Worm (Caenorhabditis elegans) whole organism, young adult: Measurements from ENCODE around the gene C08H9.16.

Experiments used
- B0019.2 ChIP-seq: fragments of 200-800 bp; sonication (Bioruptor generic); conservative IDR thresholded peaks from 2 replicates; pipeline ENCODE4 v1.3.6; 2022; ENCODE audit warnings: missing genetic modification reagents, missing genetic modification characterization, missing compliant biosample characterization
- B0035.1 ChIP-seq: sonication (generic microtip); optimal IDR thresholded peaks from 2 replicates; lab custom pipeline; 2016; ENCODE audit warnings: missing genetic modification characterization, mild to moderate bottlenecking, missing compliant biosample characterization, missing genotype, missing genetic modification reagents
- D2030.7 ChIP-seq: fragments of 200-800 bp; sonication (Bioruptor generic); IDR thresholded peaks from 2 replicates; pipeline ENCODE4 v1.3.6; 2022; ENCODE audit warnings: missing genetic modification reagents, missing genetic modification characterization, missing compliant biosample characterization
- F22D6.2 ChIP-seq: sonication (generic microtip); optimal IDR thresholded peaks from 2 replicates; lab custom pipeline; 2016; ENCODE audit warnings: mild to moderate bottlenecking, missing genetic modification characterization, missing compliant biosample characterization
- F52B5.7 ChIP-seq: sonication (generic microtip); optimal IDR thresholded peaks from 2 replicates; lab custom pipeline; 2016; ENCODE audit warnings: mild to moderate bottlenecking, missing genetic modification characterization, missing compliant biosample characterization
- K12H6.12 ChIP-seq: fragments of 200-800 bp; sonication (Bioruptor generic); optimal IDR thresholded peaks from 2 replicates; lab custom pipeline; 2018; ENCODE audit warnings: mild to moderate bottlenecking, missing genetic modification characterization, missing compliant biosample characterization
- T07F8.4 ChIP-seq: sonication (generic microtip); optimal IDR thresholded peaks from 2 replicates; lab custom pipeline; 2016; ENCODE audit warnings: mild to moderate bottlenecking, missing genetic modification characterization, moderate library complexity, missing compliant biosample characterization
- Y67H2A.10 ChIP-seq: fragments of 200-800 bp; sonication (Bioruptor generic); conservative IDR thresholded peaks from 2 replicates; pipeline ENCODE4 v1.3.6; 2022; ENCODE audit warnings: missing genetic modification reagents, missing genetic modification characterization, missing compliant biosample characterization
- Y79H2A.3 ChIP-seq: fragments of 200-800 bp; sonication (Bioruptor generic); conservative IDR thresholded peaks from 2 replicates; pipeline ENCODE4 v1.3.6; 2022; ENCODE audit warnings: missing genetic modification reagents, missing genetic modification characterization, missing compliant biosample characterization
- atf-7 ChIP-seq: sonication (generic microtip); optimal IDR thresholded peaks from 2 replicates; lab custom pipeline; 2017; ENCODE audit warnings: mild to moderate bottlenecking, missing genetic modification characterization, missing compliant biosample characterization
- attf-5 ChIP-seq: fragments of 200-800 bp; sonication (Bioruptor generic); optimal IDR thresholded peaks from 2 replicates; lab custom pipeline; 2018; ENCODE audit warnings: mild to moderate bottlenecking, missing genetic modification characterization, missing compliant biosample characterization
- attf-6 ChIP-seq: fragments of 200-800 bp; sonication (Bioruptor generic); IDR thresholded peaks from 2 replicates; pipeline ENCODE4 v1.3.6; 2022; ENCODE audit warnings: missing genetic modification reagents, missing genetic modification characterization, missing compliant biosample characterization
- bed-1 ChIP-seq: fragments of 200-800 bp; sonication (Bioruptor generic); IDR thresholded peaks from 2 replicates; pipeline ENCODE4 v1.3.6; 2022; ENCODE audit warnings: missing genetic modification reagents, missing genetic modification characterization, missing compliant biosample characterization
- bed-2 ChIP-seq: fragments of 200-800 bp; sonication (Bioruptor generic); IDR thresholded peaks from 2 replicates; pipeline ENCODE4 v1.3.6; 2022; ENCODE audit warnings: missing genetic modification reagents, missing genetic modification characterization, missing compliant biosample characterization
- cebp-1 ChIP-seq, 2 experiments: fragments of 200-800 bp in 1 of 2; sonication (Bioruptor generic) in 1 of 2; sonication (generic microtip) in 1 of 2; IDR thresholded peaks in 1 of 2; optimal IDR thresholded peaks in 1 of 2; 2 replicates each; pipeline versions ENCODE4 v1.3.6 to Lab custom; 2017 to 2022; ENCODE audit warnings: missing compliant biosample characterization in 2 of 2, missing genetic modification characterization in 2 of 2, mild to moderate bottlenecking in 1 of 2, missing genetic modification reagents in 1 of 2, moderate library complexity in 1 of 2
- cebp-2 ChIP-seq: fragments of 200-800 bp; sonication (Bioruptor generic); IDR thresholded peaks from 2 replicates; pipeline ENCODE4 v1.3.6; 2022; ENCODE audit warnings: missing genetic modification characterization, missing compliant biosample characterization
- ceh-100 ChIP-seq: fragments of 200-800 bp; sonication (Bioruptor generic); IDR thresholded peaks from 2 replicates; pipeline ENCODE4 v1.3.6; 2022; ENCODE audit warnings: missing genetic modification reagents, missing genetic modification characterization, missing compliant biosample characterization
- ceh-27 ChIP-seq: fragments of 200-800 bp; sonication (Bioruptor generic); optimal IDR thresholded peaks from 2 replicates; lab custom pipeline; 2018; ENCODE audit warnings: mild to moderate bottlenecking, missing genetic modification characterization, moderate library complexity, missing compliant biosample characterization
- ceh-91 ChIP-seq: fragments of 200-800 bp; sonication (Bioruptor generic); IDR thresholded peaks from 2 replicates; pipeline ENCODE4 v1.3.6; 2022; ENCODE audit warnings: missing genetic modification reagents, missing genetic modification characterization, missing compliant biosample characterization
- chd-7 ChIP-seq: sonication (generic microtip); optimal IDR thresholded peaks from 2 replicates; lab custom pipeline; 2016; ENCODE audit warnings: mild to moderate bottlenecking, missing genetic modification characterization, moderate library complexity, missing compliant biosample characterization
- die-1 ChIP-seq: sonication (generic microtip); optimal IDR thresholded peaks from 2 replicates; lab custom pipeline; 2016; ENCODE audit warnings: missing genotype, mild to moderate bottlenecking, missing genetic modification characterization, missing compliant biosample characterization
- dpff-1 ChIP-seq: sonication (generic microtip); optimal IDR thresholded peaks from 2 replicates; lab custom pipeline; 2017; ENCODE audit warnings: mild to moderate bottlenecking, missing genetic modification characterization, missing compliant biosample characterization
- dpl-1 ChIP-seq: fragments of 150-350 bp; optimal IDR thresholded peaks from 2 replicates; lab custom pipeline; 2014; ENCODE audit warnings: missing biosample characterization, missing genetic modification reagents, missing genetic modification characterization
- efl-1 ChIP-seq: fragments of 150-350 bp; optimal IDR thresholded peaks from 2 replicates; lab custom pipeline; 2014; ENCODE audit warnings: missing biosample characterization, missing genetic modification reagents, missing genetic modification characterization
- egrh-3 ChIP-seq: fragments of 200-800 bp; sonication (Bioruptor generic); IDR thresholded peaks from 2 replicates; pipeline ENCODE4 v1.3.6; 2022; ENCODE audit warnings: missing genetic modification reagents, missing genetic modification characterization, missing compliant biosample characterization
- fkh-3 ChIP-seq: sonication (generic microtip); optimal IDR thresholded peaks from 2 replicates; lab custom pipeline; 2016; ENCODE audit warnings: mild to moderate bottlenecking, missing genetic modification characterization, missing compliant biosample characterization
- hrde-1 ChIP-seq: sonication (generic microtip); optimal IDR thresholded peaks from 2 replicates; lab custom pipeline; 2016; ENCODE audit warnings: missing genetic modification characterization, mild to moderate bottlenecking, missing compliant biosample characterization, moderate library complexity, missing genotype, missing genetic modification reagents, borderline replicate concordance
- let-607 ChIP-seq, 2 experiments: fragments of 200-800 bp in 1 of 2; sonication (Bioruptor generic) in 1 of 2; sonication (generic microtip) in 1 of 2; optimal IDR thresholded peaks; 2 replicates each; lab custom pipeline; 2016 to 2018; ENCODE audit warnings: mild to moderate bottlenecking in 2 of 2, missing compliant biosample characterization in 2 of 2, missing genetic modification characterization in 2 of 2, moderate library complexity in 2 of 2, missing genotype in 1 of 2
- lin-26 ChIP-seq: fragments of 200-800 bp; sonication (Bioruptor generic); IDR thresholded peaks from 2 replicates; pipeline ENCODE4 v1.3.6; 2022; ENCODE audit warnings: missing genetic modification reagents, missing genetic modification characterization, missing compliant biosample characterization
- lin-35 ChIP-seq, 3 experiments: fragments of 150-350 bp in 2 of 3; sonication (generic microtip) in 1 of 3; optimal IDR thresholded peaks; 2 replicates each; lab custom pipeline; 2014 to 2018; ENCODE audit warnings: missing biosample characterization in 3 of 3, missing genetic modification characterization in 3 of 3, missing genetic modification reagents in 3 of 3
- lin-54 ChIP-seq: fragments of 200-800 bp; sonication (Bioruptor generic); optimal IDR thresholded peaks from 2 replicates; lab custom pipeline; 2018; ENCODE audit warnings: mild to moderate bottlenecking, missing genetic modification characterization, missing compliant biosample characterization
- lsl-1 ChIP-seq: fragments of 200-800 bp; sonication (Bioruptor generic); optimal IDR thresholded peaks from 2 replicates; lab custom pipeline; 2018; ENCODE audit warnings: mild to moderate bottlenecking, missing genetic modification characterization, moderate library complexity, missing compliant biosample characterization
- madf-10 ChIP-seq: sonication (generic microtip); optimal IDR thresholded peaks from 2 replicates; lab custom pipeline; 2016; ENCODE audit warnings: mild to moderate bottlenecking, missing genetic modification characterization, missing compliant biosample characterization
- madf-3 ChIP-seq: fragments of 200-800 bp; sonication (Bioruptor generic); IDR thresholded peaks from 2 replicates; pipeline ENCODE4 v1.3.6; 2022; ENCODE audit warnings: missing genetic modification reagents, missing genetic modification characterization, missing compliant biosample characterization
- madf-6 ChIP-seq: fragments of 200-800 bp; sonication (Bioruptor generic); IDR thresholded peaks from 2 replicates; pipeline ENCODE4 v1.3.6; 2022; ENCODE audit warnings: missing genetic modification reagents, missing genetic modification characterization, missing compliant biosample characterization
- madf-8 ChIP-seq: fragments of 200-800 bp; sonication (Bioruptor generic); conservative IDR thresholded peaks from 2 replicates; pipeline ENCODE4 v1.3.6; 2022; ENCODE audit warnings: missing genetic modification reagents, missing genetic modification characterization, missing compliant biosample characterization
- nfya-2 ChIP-seq: fragments of 200-800 bp; sonication (Bioruptor generic); IDR thresholded peaks from 2 replicates; pipeline ENCODE4 v1.3.6; 2022; ENCODE audit warnings: missing genetic modification reagents, missing genetic modification characterization, missing compliant biosample characterization
- nhr-27 ChIP-seq: fragments of 200-800 bp; sonication (Bioruptor generic); optimal IDR thresholded peaks from 2 replicates; lab custom pipeline; 2018; ENCODE audit warnings: mild to moderate bottlenecking, missing genetic modification characterization, moderate library complexity, missing compliant biosample characterization
- nhr-80 ChIP-seq: sonication (generic microtip); optimal IDR thresholded peaks from 2 replicates; lab custom pipeline; 2016; ENCODE audit warnings: missing genetic modification characterization, missing compliant biosample characterization
- nhr-90 ChIP-seq: sonication (generic microtip); optimal IDR thresholded peaks from 2 replicates; lab custom pipeline; 2016; ENCODE audit warnings: missing genotype, mild to moderate bottlenecking, missing genetic modification characterization, missing compliant biosample characterization
- pbrm-1 ChIP-seq: fragments of 200-800 bp; sonication (Bioruptor generic); IDR thresholded peaks from 2 replicates; pipeline ENCODE4 v1.3.6; 2022; ENCODE audit warnings: missing genetic modification reagents, missing genetic modification characterization, missing compliant biosample characterization
- repo-1 ChIP-seq: sonication (generic microtip); optimal IDR thresholded peaks from 2 replicates; lab custom pipeline; 2017; ENCODE audit warnings: mild to moderate bottlenecking, missing genetic modification characterization, missing compliant biosample characterization
- sdz-38 ChIP-seq: sonication (generic microtip); optimal IDR thresholded peaks from 2 replicates; lab custom pipeline; 2016; ENCODE audit warnings: missing genotype, missing genetic modification characterization, missing compliant biosample characterization
- sea-2 ChIP-seq: fragments of 200-800 bp; sonication (Bioruptor generic); IDR thresholded peaks from 2 replicates; pipeline ENCODE4 v1.3.6; 2022; ENCODE audit warnings: missing genetic modification characterization, missing compliant biosample characterization
- snpc-1.1 ChIP-seq: sonication (generic microtip); optimal IDR thresholded peaks from 2 replicates; lab custom pipeline; 2017; ENCODE audit warnings: missing genetic modification characterization, mild to moderate bottlenecking, missing compliant biosample characterization, antibody characterized with exemption, moderate library complexity, missing genotype, missing genetic modification reagents; ENCODE audit not compliant: insufficient read depth
- snpc-3.4 ChIP-seq: sonication (generic microtip); optimal IDR thresholded peaks from 2 replicates; lab custom pipeline; 2017; ENCODE audit warnings: missing genetic modification characterization, mild to moderate bottlenecking, missing compliant biosample characterization, antibody characterized with exemption, moderate library complexity, missing genotype, missing genetic modification reagents
- ztf-6 ChIP-seq: fragments of 200-800 bp; sonication (Bioruptor generic); IDR thresholded peaks from 2 replicates; pipeline ENCODE4 v1.3.6; 2022; ENCODE audit warnings: missing genetic modification reagents, missing genetic modification characterization, missing compliant biosample characterization

The C08H9.16 gene

DNA sequence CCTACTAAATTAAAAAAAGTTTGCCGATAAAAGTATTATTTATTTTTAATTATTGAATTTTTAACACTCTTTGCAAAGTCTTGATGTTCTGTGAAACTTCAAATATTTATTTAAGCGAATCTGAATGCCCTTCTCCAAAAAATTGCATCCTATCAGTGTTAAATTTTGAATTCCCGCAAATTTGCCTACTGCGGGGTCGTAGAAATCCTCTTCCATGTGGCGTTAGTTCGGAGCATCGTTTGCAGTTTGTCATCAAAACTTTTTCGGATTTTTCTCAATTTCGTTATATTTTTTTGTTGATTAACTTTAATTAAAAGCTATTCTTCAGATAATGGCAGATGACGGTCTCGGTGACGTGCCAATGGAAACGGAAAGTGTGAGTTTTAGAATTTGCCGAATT, 47.9 kb downstream of the C08H9.16 start, which contains the start of gene ufd-3:
Gene ufd-3, plus strand, starts transcription at position 324 of the 400 bp plus-strand sequence.
- TF ChIP-seq F52B5.7 (tag; lab: Kevin White, UChicago): no peak
- TF ChIP-seq atf-7 (tag; lab: Kevin White, UChicago): peak; percentile 49
- TF ChIP-seq ztf-6: no peak
- TF ChIP-seq chd-7 (tag; lab: Kevin White, UChicago): no peak
- peak; percentile 65 for TF ChIP-seq D2030.7 (GFP tag; lab: Robert Waterston, UW)
- 0 out of 2 replicates have a peak, but pooled peaks have one; percentile 45 for TF ChIP-seq nfya-2
- TF ChIP-seq die-1 (tag; lab: Kevin White, UChicago): no peak
- no peak for TF ChIP-seq bed-1 (GFP tag; lab: Robert Waterston, UW)
- TF ChIP-seq madf-10 (tag; lab: Kevin White, UChicago): peak; percentile 47
- TF ChIP-seq lin-26 (GFP tag; lab: Robert Waterston, UW): no peak
- TF ChIP-seq hrde-1 (tag; lab: Kevin White, UChicago): peak; percentile 15
- peak; percentile 58 for TF ChIP-seq snpc-3.4 (tag; lab: Kevin White, UChicago)
- peak; percentile 45; the same call in 1 of the 2 replicates for TF ChIP-seq Y67H2A.10 (GFP tag; lab: Robert Waterston, UW)
- TF ChIP-seq let-607 (tag; optimal IDR thresholded peaks at IDR 0.05; lab: Kevin White, UChicago): peak in 1 of 2 experiments; percentile 33
- TF ChIP-seq ceh-27 (GFP tag; lab: Kevin White, UChicago): peak; percentile 90
- TF ChIP-seq dpl-1 (GFP tag; lab: Kevin White, UChicago): peak; percentile 91
- TF ChIP-seq lsl-1 (GFP tag; lab: Kevin White, UChicago): peak; percentile 54
- TF ChIP-seq madf-3: 0 out of 2 replicates have a peak, but pooled peaks have one; percentile 59
- no peak for TF ChIP-seq nhr-90 (tag; lab: Kevin White, UChicago)
- TF ChIP-seq cebp-2 (GFP tag; lab: Robert Waterston, UW): no peak
- no peak for TF ChIP-seq fkh-3 (tag; lab: Kevin White, UChicago)
- TF ChIP-seq snpc-1.1: no peak
- TF ChIP-seq bed-2 (GFP tag; lab: Robert Waterston, UW): peak; percentile 49; the same call in 1 of the 2 replicates
- TF ChIP-seq K12H6.12: peak; percentile 72
- TF ChIP-seq Y79H2A.3: 0 out of 2 replicates have a peak, but pooled peaks have one; percentile 9
- peak; percentile 58 for TF ChIP-seq ceh-100 (GFP tag; lab: Robert Waterston, UW)
- TF ChIP-seq B0035.1 (tag; lab: Kevin White, UChicago): peak; percentile 58
- TF ChIP-seq dpff-1 (tag; lab: Kevin White, UChicago): no peak
- no peak for TF ChIP-seq T07F8.4
- TF ChIP-seq egrh-3: no peak
- peak; percentile 86 for TF ChIP-seq efl-1 (GFP tag; lab: Kevin White, UChicago)
- TF ChIP-seq cebp-1 (GFP tag; IDR thresholded peaks at IDR 0.05; lab: Robert Waterston, UW): no peak
- peak; percentile 63 for TF ChIP-seq cebp-1 (tag; optimal IDR thresholded peaks at IDR 0.05; lab: Kevin White, UChicago)
- no peak for TF ChIP-seq B0019.2 (GFP tag; lab: Robert Waterston, UW)
- TF ChIP-seq nhr-80: peak; percentile 33
- peak; percentile 54; the same call in 1 of the 2 replicates for TF ChIP-seq pbrm-1 (GFP tag; lab: Robert Waterston, UW)
- peak; percentile 75 for TF ChIP-seq madf-6 (GFP tag; lab: Robert Waterston, UW)
- TF ChIP-seq nhr-27 (tag; lab: Kevin White, UChicago): peak; percentile 27
- no peak for TF ChIP-seq sdz-38 (tag; lab: Kevin White, UChicago)
- peak; percentile 33; the same call in 1 of the 2 replicates for TF ChIP-seq madf-8 (GFP tag; lab: Robert Waterston, UW)
- no peak for TF ChIP-seq sea-2
- peak; percentile 37 for TF ChIP-seq F22D6.2 (tag; lab: Kevin White, UChicago)
- TF ChIP-seq repo-1 (tag; lab: Kevin White, UChicago): peak; percentile 1
- TF ChIP-seq lin-35 (GFP tag; optimal IDR thresholded peaks at IDR 0.05; lab: Kevin White, UChicago): peak; percentile 40 to 96 (median 44)
- peak; percentile 81 for TF ChIP-seq attf-5
- peak; percentile 19; the same call in 1 of the 2 replicates for TF ChIP-seq ceh-91 (GFP tag; lab: Robert Waterston, UW)
- 0 out of 2 replicates have a peak, but pooled peaks have one; percentile 22 for TF ChIP-seq attf-6 (GFP tag; lab: Robert Waterston, UW)
- peak; percentile 99 for TF ChIP-seq lin-54 (GFP tag; lab: Kevin White, UChicago)
